Worm (Caenorhabditis elegans): ENCODE results near the gene C53C11.2.

C53C11.2 gene

ce11 chrX:17318284-17318683 lies 18.2 kb upstream of the C53C11.2 start, which contains the start of gene ptr-5:
TSS of gene ptr-5 (plus strand) at chrX:17318584.
- TF ChIP-seq flt-1 (GFP tag; IDR thresholded peaks at IDR 0.05), result no peak
- no peak for TF ChIP-seq ref-1 (GFP tag; conservative IDR thresholded peaks at IDR 0.05)
- TF ChIP-seq med-1 (GFP tag; optimal IDR thresholded peaks at IDR 0.05; ENCODE audit: insufficient read depth), result no peak
- no peak for TF ChIP-seq tab-1 (GFP tag; IDR thresholded peaks at IDR 0.05)
- TF ChIP-seq T22C8.4 (GFP tag; IDR thresholded peaks at IDR 0.05), result no peak
- TF ChIP-seq ztf-29 (GFP tag; IDR thresholded peaks at IDR 0.05), result no peak
- no peak for TF ChIP-seq ztf-23 (GFP tag; IDR thresholded peaks at IDR 0.05)
- TF ChIP-seq cog-1 (tag; optimal IDR thresholded peaks at IDR 0.05), result no peak
- TF ChIP-seq klf-2 (GFP tag; conservative IDR thresholded peaks at IDR 0.05), result no peak

ce11 chrX:17320572-17320971 lies 15.9 kb upstream of the C53C11.2 start:
- no peak for TF ChIP-seq flt-1 (GFP tag; IDR thresholded peaks at IDR 0.05)
- TF ChIP-seq ztf-23 (GFP tag; IDR thresholded peaks at IDR 0.05), result no peak
- TF ChIP-seq tab-1 (GFP tag; IDR thresholded peaks at IDR 0.05), result no peak
- TF ChIP-seq klf-2 (GFP tag; conservative IDR thresholded peaks at IDR 0.05), result no peak
- TF ChIP-seq med-1 (GFP tag; optimal IDR thresholded peaks at IDR 0.05; ENCODE audit: insufficient read depth), result no peak
- TF ChIP-seq ref-1 (GFP tag; conservative IDR thresholded peaks at IDR 0.05), result no peak
- TF ChIP-seq cog-1 (tag; optimal IDR thresholded peaks at IDR 0.05), result no peak
- TF ChIP-seq ztf-29 (GFP tag; IDR thresholded peaks at IDR 0.05), result no peak
- TF ChIP-seq T22C8.4 (GFP tag; IDR thresholded peaks at IDR 0.05), result no peak

DNA sequence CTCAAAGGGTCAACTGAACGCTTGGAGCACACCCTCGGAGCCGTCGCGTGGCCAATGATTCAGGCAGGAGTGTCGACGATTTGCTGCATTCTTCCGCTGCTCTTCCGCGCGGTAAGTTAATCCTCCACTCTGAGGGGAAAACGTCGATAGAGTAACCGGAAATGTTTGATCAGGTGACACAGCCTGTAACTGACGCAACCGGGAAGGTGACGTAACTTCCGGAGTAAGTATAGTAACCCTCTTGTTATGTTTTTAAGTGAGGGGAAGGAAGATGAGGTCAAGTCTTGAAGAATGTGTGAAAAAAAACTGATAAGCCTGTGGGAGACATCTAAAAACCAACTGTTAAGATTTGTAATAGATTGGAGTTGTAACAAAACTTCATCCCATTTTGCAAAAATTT lies 11.5 kb upstream of the C53C11.2 start:
- TF ChIP-seq flt-1 (GFP tag; IDR thresholded peaks at IDR 0.05) (no peak), med-1 (GFP tag; optimal IDR thresholded peaks at IDR 0.05; ENCODE audit: insufficient read depth) (no peak), tab-1 (GFP tag; IDR thresholded peaks at IDR 0.05) (no peak), ztf-29 (GFP tag; IDR thresholded peaks at IDR 0.05) (no peak), T22C8.4 (GFP tag; IDR thresholded peaks at IDR 0.05) (no peak), ztf-23 (GFP tag; IDR thresholded peaks at IDR 0.05) (no peak)

DNA sequence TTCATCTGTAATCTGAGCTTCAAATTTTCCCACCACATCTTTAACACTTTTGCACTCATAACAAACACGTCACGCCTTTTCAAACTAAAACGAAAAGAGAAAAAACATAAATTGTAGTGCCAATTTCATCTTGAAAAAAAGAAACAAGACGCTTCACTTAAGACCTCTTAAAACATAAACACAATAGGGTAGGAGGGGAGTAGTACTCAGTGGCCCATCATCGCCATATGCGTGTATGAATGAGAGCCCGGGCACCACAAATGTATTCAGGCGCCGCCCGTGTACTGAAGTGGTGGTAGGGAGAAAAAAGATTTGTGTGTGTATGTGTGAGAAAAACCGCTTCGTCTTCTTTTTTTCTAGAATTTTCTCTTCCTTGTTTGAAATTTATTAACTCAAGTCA lies 9.2 kb upstream of the C53C11.2 start:
- no peak for TF ChIP-seq tab-1 (GFP tag; IDR thresholded peaks at IDR 0.05)
- TF ChIP-seq flt-1 (GFP tag; IDR thresholded peaks at IDR 0.05), result no peak
- TF ChIP-seq ztf-29 (GFP tag; IDR thresholded peaks at IDR 0.05), result no peak
- TF ChIP-seq ref-1 (GFP tag; conservative IDR thresholded peaks at IDR 0.05), result no peak
- no peak for TF ChIP-seq ztf-23 (GFP tag; IDR thresholded peaks at IDR 0.05)
- TF ChIP-seq T22C8.4 (GFP tag; IDR thresholded peaks at IDR 0.05), result no peak
- no peak for TF ChIP-seq klf-2 (GFP tag; conservative IDR thresholded peaks at IDR 0.05)
- no peak for TF ChIP-seq med-1 (GFP tag; optimal IDR thresholded peaks at IDR 0.05; ENCODE audit: insufficient read depth)
- no peak for TF ChIP-seq cog-1 (tag; optimal IDR thresholded peaks at IDR 0.05)

DNA sequence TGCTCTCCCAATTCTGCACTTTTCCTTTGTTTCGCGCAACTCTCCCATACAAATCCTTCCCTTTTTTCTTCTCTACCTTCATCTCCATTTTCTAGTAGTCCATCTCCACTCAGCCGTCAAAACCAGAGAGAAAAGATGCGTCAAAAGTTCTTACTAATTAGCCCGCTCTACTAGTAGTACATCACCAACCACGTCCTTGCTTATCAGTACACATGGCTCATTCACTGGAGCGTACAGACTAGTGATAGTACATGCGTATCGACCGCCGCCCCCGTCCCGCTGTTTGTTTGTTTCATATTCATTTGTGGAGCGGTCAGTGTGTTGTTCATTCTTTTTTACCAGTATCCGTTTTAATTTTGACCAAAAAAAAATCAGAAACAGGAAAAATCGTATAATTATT lies 7.4 kb upstream of the C53C11.2 start:
- no peak for TF ChIP-seq flt-1 (GFP tag; IDR thresholded peaks at IDR 0.05)
- TF ChIP-seq klf-2 (GFP tag; conservative IDR thresholded peaks at IDR 0.05), result no peak
- TF ChIP-seq ztf-23 (GFP tag; IDR thresholded peaks at IDR 0.05), result no peak
- no peak for TF ChIP-seq ref-1 (GFP tag; conservative IDR thresholded peaks at IDR 0.05)

- no peak for TF ChIP-seq ztf-23 (GFP tag; IDR thresholded peaks at IDR 0.05)
- TF ChIP-seq cog-1 (tag; optimal IDR thresholded peaks at IDR 0.05), result no peak
- TF ChIP-seq T22C8.4 (GFP tag; IDR thresholded peaks at IDR 0.05), result no peak
- no peak for TF ChIP-seq klf-2 (GFP tag; conservative IDR thresholded peaks at IDR 0.05)
- no peak for TF ChIP-seq ztf-29 (GFP tag; IDR thresholded peaks at IDR 0.05)
- TF ChIP-seq ref-1 (GFP tag; conservative IDR thresholded peaks at IDR 0.05), result no peak
- TF ChIP-seq med-1 (GFP tag; optimal IDR thresholded peaks at IDR 0.05; ENCODE audit: insufficient read depth), result no peak
- TF ChIP-seq tab-1 (GFP tag; IDR thresholded peaks at IDR 0.05), result no peak
- TF ChIP-seq flt-1 (GFP tag; IDR thresholded peaks at IDR 0.05), result no peak
Observed at ce11 chrX:17330574-17330973, 5.9 kb upstream of the C53C11.2 start.

DNA sequence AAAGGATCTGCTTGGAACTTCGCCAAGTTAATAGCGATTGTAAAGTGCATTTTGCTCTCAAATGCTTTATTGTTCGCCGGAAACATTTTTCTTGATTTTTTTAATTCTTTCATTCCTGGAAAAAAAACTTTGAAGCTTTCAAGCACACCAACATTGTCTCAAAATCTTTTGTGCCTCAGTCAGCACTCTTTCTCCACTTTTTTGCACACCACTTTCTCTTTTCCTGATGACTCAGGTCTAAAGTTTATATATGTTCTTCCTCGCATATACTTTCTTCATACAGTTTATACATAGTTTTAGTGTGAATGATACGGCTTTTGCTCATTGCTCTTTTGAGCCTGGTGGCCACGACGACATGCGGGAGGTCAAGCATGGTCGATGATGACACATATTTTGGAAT lies 2.7 kb upstream of the C53C11.2 start, which contains the start of gene C53C11.5:
Gene C53C11.5, plus strand, starts transcription at position 301 of the 400 bp plus-strand sequence.
- TF ChIP-seq T22C8.4 (GFP tag; IDR thresholded peaks at IDR 0.05), result no peak
- no peak for TF ChIP-seq klf-2 (GFP tag; conservative IDR thresholded peaks at IDR 0.05)
- no peak for TF ChIP-seq flt-1 (GFP tag; IDR thresholded peaks at IDR 0.05)
- TF ChIP-seq med-1 (GFP tag; optimal IDR thresholded peaks at IDR 0.05; ENCODE audit: insufficient read depth), result no peak
- no peak for TF ChIP-seq tab-1 (GFP tag; IDR thresholded peaks at IDR 0.05)
- TF ChIP-seq ref-1 (GFP tag; conservative IDR thresholded peaks at IDR 0.05), result no peak
- no peak for TF ChIP-seq ztf-23 (GFP tag; IDR thresholded peaks at IDR 0.05)
- no peak for TF ChIP-seq cog-1 (tag; optimal IDR thresholded peaks at IDR 0.05)
- TF ChIP-seq ztf-29 (GFP tag; IDR thresholded peaks at IDR 0.05), result no peak

DNA sequence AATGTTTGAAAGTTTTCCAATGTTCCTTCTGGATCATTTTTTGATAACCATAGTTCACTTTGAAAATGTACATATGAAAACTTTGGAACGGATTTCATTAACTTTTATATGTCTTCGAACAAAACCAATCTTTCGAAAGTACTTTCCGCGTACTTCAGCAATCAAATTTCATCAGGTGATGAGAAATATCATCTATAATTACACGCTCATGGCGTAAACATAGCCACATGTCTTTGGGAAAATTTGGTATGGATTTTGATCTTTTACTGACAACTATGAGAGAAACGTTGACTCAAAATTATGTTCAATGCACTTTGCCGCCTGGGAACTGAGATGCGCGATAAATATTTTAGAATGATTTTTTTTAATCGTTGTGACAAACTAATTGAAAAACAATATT lies 2.5 kb downstream of the C53C11.2 start:
- TF ChIP-seq flt-1 (GFP tag; IDR thresholded peaks at IDR 0.05) (no peak), med-1 (GFP tag; optimal IDR thresholded peaks at IDR 0.05; ENCODE audit: insufficient read depth) (no peak), ztf-23 (GFP tag; IDR thresholded peaks at IDR 0.05) (no peak), ref-1 (GFP tag; conservative IDR thresholded peaks at IDR 0.05) (no peak), ztf-29 (GFP tag; IDR thresholded peaks at IDR 0.05) (no peak), cog-1 (tag; optimal IDR thresholded peaks at IDR 0.05) (no peak), klf-2 (GFP tag; conservative IDR thresholded peaks at IDR 0.05) (no peak), T22C8.4 (GFP tag; IDR thresholded peaks at IDR 0.05) (no peak), tab-1 (GFP tag; IDR thresholded peaks at IDR 0.05) (no peak)

DNA sequence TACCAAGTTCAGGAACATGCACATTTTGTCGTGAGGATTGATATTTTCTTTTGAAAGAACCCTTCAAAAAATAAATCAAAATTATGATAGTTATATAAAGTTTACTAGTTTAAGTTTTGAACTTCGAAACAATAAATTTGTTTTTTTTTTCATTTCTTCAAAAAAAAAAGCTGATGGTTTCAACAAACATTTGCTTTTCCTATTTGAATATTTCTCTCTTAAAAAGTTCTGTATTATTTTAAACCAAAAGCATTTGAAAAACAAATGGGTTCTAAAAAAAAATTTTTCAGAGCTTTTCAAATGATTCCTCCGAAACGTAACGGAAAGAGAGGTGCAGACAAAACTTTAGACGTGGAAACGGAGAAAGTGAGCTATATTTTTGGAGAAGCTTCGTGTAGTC lies 4.0 kb downstream of the C53C11.2 start, which contains the start of gene C53C11.1:
Gene C53C11.1, plus strand, starts transcription at position 301 of the 400 bp plus-strand sequence.
- TF ChIP-seq ref-1 (GFP tag; conservative IDR thresholded peaks at IDR 0.05) (no peak), klf-2 (GFP tag; conservative IDR thresholded peaks at IDR 0.05) (no peak), cog-1 (tag; optimal IDR thresholded peaks at IDR 0.05) (no peak), tab-1 (GFP tag; IDR thresholded peaks at IDR 0.05) (no peak), ztf-23 (GFP tag; IDR thresholded peaks at IDR 0.05) (no peak), T22C8.4 (GFP tag; IDR thresholded peaks at IDR 0.05) (no peak), flt-1 (GFP tag; IDR thresholded peaks at IDR 0.05) (no peak), med-1 (GFP tag; optimal IDR thresholded peaks at IDR 0.05; ENCODE audit: insufficient read depth) (no peak), ztf-29 (GFP tag; IDR thresholded peaks at IDR 0.05) (no peak)

- TF ChIP-seq ztf-23 (GFP tag; IDR thresholded peaks at IDR 0.05) (no peak), cog-1 (tag; optimal IDR thresholded peaks at IDR 0.05) (no peak), med-1 (GFP tag; optimal IDR thresholded peaks at IDR 0.05; ENCODE audit: insufficient read depth) (no peak), T22C8.4 (GFP tag; IDR thresholded peaks at IDR 0.05) (no peak), flt-1 (GFP tag; IDR thresholded peaks at IDR 0.05) (no peak), ztf-29 (GFP tag; IDR thresholded peaks at IDR 0.05) (no peak), klf-2 (GFP tag; conservative IDR thresholded peaks at IDR 0.05) (no peak), ref-1 (GFP tag; conservative IDR thresholded peaks at IDR 0.05) (no peak), tab-1 (GFP tag; IDR thresholded peaks at IDR 0.05) (no peak)
Observed at ce11 chrX:17349411-17349810, 13.0 kb downstream of the C53C11.2 start.

All from whole organism, midembryonic.